Worm (Caenorhabditis elegans) whole organism, young adult: ENCODE measurements around the gene R02E4.3.

Experiments used
- C06A6.2 ChIP-seq: fragments of 200-800 bp; sonication (Bioruptor generic); conservative IDR thresholded peaks from 2 replicates; pipeline ENCODE4 v1.3.6; 2022; ENCODE audit warnings: missing genetic modification characterization, missing compliant biosample characterization
- F22D6.2 ChIP-seq: sonication (generic microtip); optimal IDR thresholded peaks from 2 replicates; lab custom pipeline; 2016; ENCODE audit warnings: mild to moderate bottlenecking, missing genetic modification characterization, missing compliant biosample characterization
- F33H1.4 ChIP-seq: fragments of 200-800 bp; sonication (Bioruptor generic); IDR thresholded peaks from 2 replicates; pipeline ENCODE4 v1.3.6; 2022; ENCODE audit warnings: missing genetic modification reagents, missing genetic modification characterization, missing compliant biosample characterization
- F52B5.7 ChIP-seq: sonication (generic microtip); optimal IDR thresholded peaks from 2 replicates; lab custom pipeline; 2016; ENCODE audit warnings: mild to moderate bottlenecking, missing genetic modification characterization, missing compliant biosample characterization
- Y56A3A.18 ChIP-seq: fragments of 200-800 bp; sonication (Bioruptor generic); IDR thresholded peaks from 2 replicates; pipeline ENCODE4 v1.3.6; 2022; ENCODE audit warnings: missing genetic modification reagents, missing genetic modification characterization, missing compliant biosample characterization
- attf-3 ChIP-seq: fragments of 200-800 bp; sonication (Bioruptor generic); conservative IDR thresholded peaks from 2 replicates; pipeline ENCODE4 v1.3.6; 2022; ENCODE audit warnings: missing genetic modification reagents, missing genetic modification characterization, missing compliant biosample characterization
- bed-2 ChIP-seq: fragments of 200-800 bp; sonication (Bioruptor generic); IDR thresholded peaks from 2 replicates; pipeline ENCODE4 v1.3.6; 2022; ENCODE audit warnings: missing genetic modification reagents, missing genetic modification characterization, missing compliant biosample characterization
- cebp-1 ChIP-seq, 2 experiments: fragments of 200-800 bp in 1 of 2; sonication (Bioruptor generic) in 1 of 2; sonication (generic microtip) in 1 of 2; IDR thresholded peaks in 1 of 2; optimal IDR thresholded peaks in 1 of 2; 2 replicates each; pipeline versions ENCODE4 v1.3.6 to Lab custom; 2017 to 2022; ENCODE audit warnings: missing compliant biosample characterization in 2 of 2, missing genetic modification characterization in 2 of 2, mild to moderate bottlenecking in 1 of 2, missing genetic modification reagents in 1 of 2, moderate library complexity in 1 of 2
- ceh-40 ChIP-seq: fragments of 200-800 bp; sonication (Bioruptor generic); IDR thresholded peaks from 2 replicates; pipeline ENCODE4 v1.3.6; 2022; ENCODE audit warnings: missing genetic modification characterization, missing compliant biosample characterization
- ceh-79 ChIP-seq: sonication (generic microtip); optimal IDR thresholded peaks from 2 replicates; lab custom pipeline; 2017; ENCODE audit warnings: mild to moderate bottlenecking, missing genetic modification characterization, missing compliant biosample characterization
- die-1 ChIP-seq: sonication (generic microtip); optimal IDR thresholded peaks from 2 replicates; lab custom pipeline; 2016; ENCODE audit warnings: missing genotype, mild to moderate bottlenecking, missing genetic modification characterization, missing compliant biosample characterization
- efl-1 ChIP-seq: fragments of 150-350 bp; optimal IDR thresholded peaks from 2 replicates; lab custom pipeline; 2014; ENCODE audit warnings: missing biosample characterization, missing genetic modification reagents, missing genetic modification characterization
- egl-18 ChIP-seq: fragments of 200-800 bp; sonication (Bioruptor generic); IDR thresholded peaks from 2 replicates; pipeline ENCODE4 v1.3.6; 2022; ENCODE audit warnings: missing genetic modification reagents, missing genetic modification characterization, missing compliant biosample characterization
- hmg-1.2 ChIP-seq: fragments of 200-800 bp; sonication (Bioruptor generic); IDR thresholded peaks from 2 replicates; pipeline ENCODE4 v1.3.6; 2022; ENCODE audit warnings: missing genetic modification reagents, missing genetic modification characterization, missing compliant biosample characterization
- hrde-1 ChIP-seq: sonication (generic microtip); optimal IDR thresholded peaks from 2 replicates; lab custom pipeline; 2016; ENCODE audit warnings: missing genetic modification characterization, mild to moderate bottlenecking, missing compliant biosample characterization, moderate library complexity, missing genotype, missing genetic modification reagents, borderline replicate concordance
- hsf-1 ChIP-seq: fragments of 200-800 bp; sonication (Bioruptor generic); IDR thresholded peaks from 2 replicates; pipeline ENCODE4 v1.3.6; 2022; ENCODE audit warnings: missing genetic modification reagents, missing genetic modification characterization, missing compliant biosample characterization
- lin-26 ChIP-seq: fragments of 200-800 bp; sonication (Bioruptor generic); IDR thresholded peaks from 2 replicates; pipeline ENCODE4 v1.3.6; 2022; ENCODE audit warnings: missing genetic modification reagents, missing genetic modification characterization, missing compliant biosample characterization
- lin-40 ChIP-seq: sonication (generic microtip); optimal IDR thresholded peaks from 2 replicates; lab custom pipeline; 2016; ENCODE audit warnings: missing genetic modification characterization, mild to moderate bottlenecking, missing compliant biosample characterization, missing genotype, missing genetic modification reagents
- mxl-1 ChIP-seq: sonication (generic microtip); optimal IDR thresholded peaks from 2 replicates; lab custom pipeline; 2016; ENCODE audit warnings: missing genetic modification characterization, missing compliant biosample characterization
- nfya-2 ChIP-seq: fragments of 200-800 bp; sonication (Bioruptor generic); IDR thresholded peaks from 2 replicates; pipeline ENCODE4 v1.3.6; 2022; ENCODE audit warnings: missing genetic modification reagents, missing genetic modification characterization, missing compliant biosample characterization
- nfyb-1 ChIP-seq: fragments of 200-800 bp; sonication (Bioruptor generic); IDR thresholded peaks from 2 replicates; pipeline ENCODE4 v1.3.6; 2022; ENCODE audit warnings: missing genetic modification reagents, missing genetic modification characterization, missing compliant biosample characterization
- nhr-80 ChIP-seq: sonication (generic microtip); optimal IDR thresholded peaks from 2 replicates; lab custom pipeline; 2016; ENCODE audit warnings: missing genetic modification characterization, missing compliant biosample characterization
- snpc-3.4 ChIP-seq: sonication (generic microtip); optimal IDR thresholded peaks from 2 replicates; lab custom pipeline; 2017; ENCODE audit warnings: missing genetic modification characterization, mild to moderate bottlenecking, missing compliant biosample characterization, antibody characterized with exemption, moderate library complexity, missing genotype, missing genetic modification reagents
- snpc-4 ChIP-seq, 5 experiments: fragments of 150-350 bp in 1 of 5; sonication (generic microtip) in 4 of 5; optimal IDR thresholded peaks; 2 replicates each; lab custom pipeline; 2014 to 2018; ENCODE audit warnings: missing genetic modification characterization in 5 of 5, missing biosample characterization in 3 of 5, antibody characterized with exemption in 2 of 5, mild to moderate bottlenecking in 2 of 5, missing compliant biosample characterization in 2 of 5, missing genotype in 2 of 5, moderate library complexity in 2 of 5, missing genetic modification reagents in 1 of 5
- zfh-2 ChIP-seq: fragments of 200-800 bp; sonication (Bioruptor generic); conservative IDR thresholded peaks from 2 replicates; pipeline ENCODE4 v1.3.6; 2022; ENCODE audit warnings: missing genetic modification reagents, missing genetic modification characterization, missing compliant biosample characterization
- ztf-22 ChIP-seq: fragments of 200-800 bp; sonication (Bioruptor generic); optimal IDR thresholded peaks from 2 replicates; lab custom pipeline; 2018; ENCODE audit warnings: mild to moderate bottlenecking, missing genetic modification characterization, moderate library complexity, missing compliant biosample characterization
- ztf-28 ChIP-seq: fragments of 200-800 bp; sonication (Bioruptor generic); IDR thresholded peaks from 2 replicates; pipeline ENCODE4 v1.3.6; 2022; ENCODE audit warnings: missing genetic modification reagents, missing genetic modification characterization, missing compliant biosample characterization

The R02E4.3 gene

DNA sequence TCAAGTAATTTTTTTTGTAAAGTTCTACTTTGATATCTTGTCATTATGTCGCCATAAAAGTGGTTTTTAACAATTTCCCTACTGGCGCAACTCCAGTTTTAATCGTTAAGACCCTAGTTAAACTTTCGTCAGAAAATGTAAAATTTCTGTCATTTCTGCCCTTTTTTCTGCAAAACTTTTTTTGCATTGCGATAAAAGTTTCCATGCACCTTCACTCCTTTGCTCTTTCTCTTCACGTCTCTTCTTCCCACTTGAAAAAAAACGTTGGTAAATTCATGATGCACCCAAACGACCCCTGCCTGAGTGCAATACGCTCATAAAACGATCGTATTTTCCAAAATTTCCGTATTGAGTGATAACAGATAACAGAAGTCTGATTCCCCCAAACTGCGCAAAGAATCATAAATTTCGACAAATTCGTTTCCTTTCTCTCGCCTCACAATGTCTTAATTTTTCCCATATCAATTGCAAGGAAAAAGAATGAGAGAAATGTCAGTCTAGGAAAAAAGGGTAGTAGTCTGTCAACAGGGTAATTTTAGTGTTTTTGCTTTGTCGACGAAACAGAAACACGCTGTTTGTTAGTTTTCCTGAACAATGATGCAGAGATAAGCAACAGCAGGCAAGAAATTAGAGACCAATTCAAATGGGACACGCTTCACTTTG is 39.0 kb upstream of the R02E4.3 start (continued):
- TF ChIP-seq hsf-1 (GFP tag; lab: Robert Waterston, UW): no peak
- TF ChIP-seq C06A6.2 (GFP tag; lab: Robert Waterston, UW): no peak
- peak; percentile 50 for TF ChIP-seq nhr-80
- no peak for TF ChIP-seq Y56A3A.18
- TF ChIP-seq attf-3 (GFP tag; lab: Robert Waterston, UW): no peak
- TF ChIP-seq snpc-4 (GFP tag; optimal IDR thresholded peaks at IDR 0.05; lab: Kevin White, UChicago): no peak
- no peak for TF ChIP-seq snpc-4 (tag; optimal IDR thresholded peaks at IDR 0.05; lab: Kevin White, UChicago)
- TF ChIP-seq snpc-3.4 (tag; lab: Kevin White, UChicago): no peak
- TF ChIP-seq hmg-1.2: no peak
- no peak for TF ChIP-seq ztf-28 (GFP tag; lab: Robert Waterston, UW)

DNA sequence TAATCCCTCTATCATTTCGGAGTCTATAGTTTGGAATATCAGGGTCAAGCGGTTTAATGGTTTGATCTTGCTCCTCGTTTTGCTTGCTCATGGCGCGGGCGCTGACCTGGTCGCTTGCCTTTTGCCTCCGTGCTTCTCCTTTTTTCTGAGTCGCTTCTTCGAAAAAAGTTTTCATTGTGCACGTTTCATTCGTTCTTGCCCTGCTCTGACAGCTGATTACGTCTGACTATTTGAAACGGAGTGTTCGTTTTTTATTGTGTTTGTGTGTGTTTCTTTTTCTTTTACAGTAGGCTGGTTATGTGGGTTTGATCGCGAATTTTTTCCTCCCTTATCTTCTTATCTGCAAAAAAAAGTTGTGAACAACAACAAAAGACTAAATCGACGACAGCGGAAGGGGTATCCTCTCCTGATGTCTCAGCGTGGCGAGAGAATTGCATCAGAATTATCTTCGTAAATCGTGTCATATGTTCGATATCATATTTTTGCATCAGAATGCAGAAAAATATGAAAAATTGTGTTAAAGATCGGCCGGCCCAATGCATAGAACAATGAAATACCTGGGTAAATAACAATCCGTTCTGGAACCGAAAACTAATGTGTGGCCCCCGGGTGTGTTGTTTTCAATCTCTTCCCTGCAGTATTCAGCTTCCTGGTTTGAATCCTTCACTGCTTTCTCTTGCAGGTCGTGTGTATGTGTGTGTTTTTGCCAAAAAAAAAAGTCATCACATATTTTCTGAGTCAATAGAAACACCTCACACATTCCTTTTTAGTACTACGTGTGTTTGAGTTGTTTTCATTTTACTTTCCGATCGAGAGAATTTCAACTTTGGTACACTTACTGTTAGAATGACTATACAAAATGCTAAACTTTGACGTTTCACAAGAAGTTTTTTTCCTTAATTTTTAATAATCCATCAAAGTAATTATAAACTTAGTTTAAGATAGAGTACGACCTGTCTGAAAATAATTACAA is 38.0 kb upstream of the R02E4.3 start, which contains the start of gene ZK470.4:
Gene ZK470.4 (minus strand): TSS at position 175 of the 973 bp plus-strand sequence.
- TF ChIP-seq bed-2 (GFP tag; lab: Robert Waterston, UW) (no peak), nhr-80 (peak; percentile 36), zfh-2 (peak; percentile 56; the same call in 1 of the 2 replicates), egl-18 (GFP tag; lab: Robert Waterston, UW) (no peak), die-1 (tag; lab: Kevin White, UChicago) (peak; percentile 18), ceh-40 (0 out of 2 replicates have a peak, but pooled peaks have one; percentile 7), ceh-79 (tag; lab: Kevin White, UChicago) (no peak), cebp-1 (GFP tag; IDR thresholded peaks at IDR 0.05; lab: Robert Waterston, UW) (no peak), cebp-1 (tag; optimal IDR thresholded peaks at IDR 0.05; lab: Kevin White, UChicago) (peak; percentile 20), nfyb-1 (GFP tag; lab: Robert Waterston, UW) (0 out of 2 replicates have a peak, but pooled peaks have one; percentile 44)

DNA sequence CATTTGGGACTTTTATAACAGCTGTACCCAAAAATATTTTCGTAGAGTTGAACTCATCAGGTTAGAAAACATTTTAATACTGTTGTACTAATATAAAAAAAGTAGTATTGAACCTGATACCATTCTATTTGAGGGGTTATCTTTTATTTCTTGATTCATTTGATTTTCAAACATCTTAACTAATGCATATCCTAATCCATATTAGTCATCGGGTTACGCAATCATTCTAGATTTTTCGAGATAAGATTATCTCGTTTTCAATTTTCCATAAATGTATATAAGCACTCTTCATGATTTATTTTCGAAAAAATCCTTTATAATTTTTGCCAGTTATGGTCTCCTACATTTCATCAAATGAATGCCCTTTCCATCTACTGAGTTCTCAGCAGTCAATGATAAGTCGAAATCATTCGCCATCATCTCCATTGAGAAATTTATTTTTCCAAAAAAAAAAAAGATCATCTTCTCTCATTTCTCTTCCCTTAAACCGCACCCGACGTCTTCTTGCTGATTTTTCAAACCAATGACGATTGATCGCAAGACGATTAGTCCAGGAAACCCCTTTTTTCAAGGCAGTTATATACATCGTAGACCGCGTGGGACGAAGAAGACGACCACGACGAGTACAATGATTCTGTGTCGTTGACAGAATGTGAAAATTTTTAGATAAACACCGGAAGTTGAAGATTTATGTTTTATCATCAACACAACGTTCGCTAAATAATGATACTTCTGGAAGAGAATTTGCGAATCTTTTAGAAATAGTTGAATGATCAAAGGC is 36.7 kb upstream of the R02E4.3 start:
- TF ChIP-seq F52B5.7 (tag; lab: Kevin White, UChicago) (no peak), nfya-2 (GFP tag; lab: Robert Waterston, UW) (no peak), F33H1.4 (no peak), lin-26 (GFP tag; lab: Robert Waterston, UW) (no peak), efl-1 (GFP tag; lab: Kevin White, UChicago) (no peak), F22D6.2 (tag; lab: Kevin White, UChicago) (no peak), mxl-1 (tag; lab: Kevin White, UChicago) (no peak), lin-40 (tag; lab: Kevin White, UChicago) (no peak), hrde-1 (no peak), ztf-22 (GFP tag; lab: Kevin White, UChicago) (no peak)
- TF ChIP-seq, all 124 proteins: peak for 0
